Fruit fly (Drosophila melanogaster) whole organism, embryonic: Measurements from ENCODE around the gene Prm.

Experiments used
- CG10209 ChIP-seq: fragments of 200-800 bp; sonication (Bioruptor generic); optimal IDR thresholded peaks from 3 replicates; lab custom pipeline; 2017; ENCODE audit warnings: missing biosample characterization, mild to moderate bottlenecking, missing genetic modification characterization, missing genetic modification reagents
- CG11398 ChIP-seq: fragments of 200-800 bp; sonication (Bioruptor generic); optimal IDR thresholded peaks from 2 replicates; lab custom pipeline; 2016; ENCODE audit warnings: missing biosample characterization, missing genetic modification characterization
- CG11456 ChIP-seq: fragments of 200-800 bp; sonication (Bioruptor generic); IDR thresholded peaks from 3 replicates; pipeline ENCODE4 v1.3.6; 2022; ENCODE audit warnings: missing biosample characterization, missing genetic modification characterization
- CG11723 ChIP-seq: fragments of 200-800 bp; sonication (Bioruptor generic); optimal IDR thresholded peaks from 2 replicates; lab custom pipeline; 2017; ENCODE audit warnings: missing biosample characterization, mild to moderate bottlenecking, missing genetic modification characterization
- CG12155 ChIP-seq: fragments of 200-800 bp; sonication (Bioruptor generic); optimal IDR thresholded peaks from 3 replicates; lab custom pipeline; 2016; ENCODE audit warnings: missing biosample characterization, missing genetic modification characterization
- CG12391 ChIP-seq: fragments of 200-800 bp; sonication (Bioruptor generic); optimal IDR thresholded peaks from 3 replicates; lab custom pipeline; 2018; ENCODE audit warnings: missing biosample characterization, mild to moderate bottlenecking, missing genetic modification characterization, moderate library complexity
- CG12769 ChIP-seq: fragments of 200-800 bp; sonication (Bioruptor generic); optimal IDR thresholded peaks from 2 replicates; lab custom pipeline; 2019; ENCODE audit warnings: missing biosample characterization, mild to moderate bottlenecking, missing genetic modification characterization, moderate library complexity
- CG14710 ChIP-seq: fragments of 200-800 bp; sonication (Bioruptor generic); optimal IDR thresholded peaks from 3 replicates; lab custom pipeline; 2019; ENCODE audit warnings: missing biosample characterization, mild to moderate bottlenecking, missing genetic modification characterization, moderate library complexity
- CG15696 ChIP-seq: fragments of 200-800 bp; sonication (Bioruptor generic); optimal IDR thresholded peaks from 2 replicates; lab custom pipeline; 2019; ENCODE audit warnings: missing biosample characterization, mild to moderate bottlenecking, missing genetic modification characterization, moderate library complexity
- CG16813 ChIP-seq: fragments of 200-800 bp; sonication (Bioruptor generic); IDR thresholded peaks from 3 replicates; pipeline ENCODE4 v1.3.6; 2022; ENCODE audit warnings: missing biosample characterization, missing genetic modification characterization; ENCODE audit not compliant: partially characterized antibody
- CG17328 ChIP-seq: fragments of 200-800 bp; sonication (Bioruptor generic); IDR thresholded peaks from 2 replicates; pipeline ENCODE4 v1.3.6; 2022; ENCODE audit warnings: missing biosample characterization, missing genetic modification characterization
- CG17912 ChIP-seq: fragments of 200-800 bp; sonication (Bioruptor generic); optimal IDR thresholded peaks from 2 replicates; lab custom pipeline; 2018; ENCODE audit warnings: missing biosample characterization, mild to moderate bottlenecking, missing genetic modification characterization
- CG3847 ChIP-seq: fragments of 200-800 bp; sonication (Bioruptor generic); IDR thresholded peaks from 2 replicates; pipeline ENCODE4 v1.3.6; 2022; ENCODE audit warnings: missing biosample characterization, missing genetic modification characterization
- CG3995 ChIP-seq: fragments of 200-800 bp; sonication (Bioruptor generic); optimal IDR thresholded peaks from 3 replicates; lab custom pipeline; 2016; ENCODE audit warnings: missing biosample characterization, missing genetic modification characterization
- CG4820 ChIP-seq: fragments of 200-800 bp; sonication (Bioruptor generic); optimal IDR thresholded peaks from 3 replicates; lab custom pipeline; 2016; ENCODE audit warnings: missing biosample characterization, missing genetic modification characterization
- CG4854 ChIP-seq: fragments of 200-800 bp; sonication (Bioruptor generic); optimal IDR thresholded peaks from 2 replicates; lab custom pipeline; 2016; ENCODE audit warnings: missing biosample characterization, missing genetic modification characterization, inconsistent platforms
- CG6272 ChIP-seq: fragments of 200-800 bp; sonication (Bioruptor generic); IDR thresholded peaks from 2 replicates; pipeline ENCODE4 v1.3.6; 2022; ENCODE audit warnings: missing biosample characterization, missing genetic modification characterization
- CG7372 ChIP-seq: fragments of 200-800 bp; sonication (Bioruptor generic); IDR thresholded peaks from 2 replicates; pipeline ENCODE4 v1.3.6; 2022; ENCODE audit warnings: missing biosample characterization, missing genetic modification characterization
- CG7839 ChIP-seq: fragments of 200-800 bp; sonication (Bioruptor generic); optimal IDR thresholded peaks from 3 replicates; lab custom pipeline; 2018; ENCODE audit warnings: missing biosample characterization, mild to moderate bottlenecking, missing genetic modification characterization, moderate library complexity
- CG9437 ChIP-seq: fragments of 200-800 bp; sonication (Bioruptor generic); optimal IDR thresholded peaks from 2 replicates; lab custom pipeline; 2018; ENCODE audit warnings: missing biosample characterization, mild to moderate bottlenecking, missing genetic modification characterization
- Dip3 ChIP-seq: fragments of 200-800 bp; sonication (Bioruptor generic); optimal IDR thresholded peaks from 3 replicates; lab custom pipeline; 2016; ENCODE audit warnings: missing biosample characterization, missing genetic modification characterization
- E2f2 ChIP-seq: fragments of 200-800 bp; sonication (Bioruptor generic); IDR thresholded peaks from 2 replicates; pipeline ENCODE4 v1.3.6; 2022; ENCODE audit warnings: missing biosample characterization, missing genetic modification characterization
- HLH4C ChIP-seq: fragments of 200-800 bp; sonication (Bioruptor generic); IDR thresholded peaks from 3 replicates; pipeline ENCODE4 v1.3.6; 2022; ENCODE audit warnings: missing biosample characterization, missing genetic modification characterization; ENCODE audit not compliant: partially characterized antibody
- Hey ChIP-seq: fragments of 200-800 bp; sonication (Bioruptor generic); optimal IDR thresholded peaks from 3 replicates; lab custom pipeline; 2018; ENCODE audit warnings: missing biosample characterization, mild to moderate bottlenecking, missing genetic modification characterization
- Mad ChIP-seq: fragments of 200-800 bp; sonication (Bioruptor generic); optimal IDR thresholded peaks from 2 replicates; lab custom pipeline; 2016; ENCODE audit warnings: missing biosample characterization, missing genetic modification characterization
- Meics ChIP-seq: fragments of 200-800 bp; sonication (Bioruptor generic); optimal IDR thresholded peaks from 2 replicates; lab custom pipeline; 2017; ENCODE audit warnings: missing biosample characterization, mild to moderate bottlenecking, missing genetic modification characterization
- Myb ChIP-seq: fragments of 200-800 bp; sonication (Bioruptor generic); optimal IDR thresholded peaks from 2 replicates; lab custom pipeline; 2016; ENCODE audit warnings: missing biosample characterization, missing genetic modification characterization
- Neu2 ChIP-seq: fragments of 200-800 bp; sonication (Bioruptor generic); optimal IDR thresholded peaks from 3 replicates; lab custom pipeline; 2016; ENCODE audit warnings: missing biosample characterization, missing genetic modification characterization, borderline replicate concordance
- Oaz ChIP-seq: fragments of 200-800 bp; sonication (Bioruptor generic); IDR thresholded peaks from 2 replicates; pipeline ENCODE4 v1.3.6; 2022; ENCODE audit warnings: missing biosample characterization, missing genetic modification characterization
- Rfx ChIP-seq: fragments of 200-800 bp; sonication (Bioruptor generic); IDR thresholded peaks from 2 replicates; pipeline ENCODE4 v1.3.6; 2022; ENCODE audit warnings: missing biosample characterization, missing genetic modification characterization
- Scr ChIP-seq: fragments of 200-800 bp; sonication (Bioruptor generic); IDR thresholded peaks from 2 replicates; pipeline ENCODE4 v1.3.6; 2022; ENCODE audit warnings: missing biosample characterization, missing genetic modification characterization; ENCODE audit not compliant: partially characterized antibody
- Side ChIP-seq: fragments of 200-800 bp; sonication (Bioruptor generic); optimal IDR thresholded peaks from 2 replicates; lab custom pipeline; 2016; ENCODE audit warnings: missing biosample characterization, missing genetic modification characterization
- Xbp1 ChIP-seq: fragments of 200-800 bp; sonication (Bioruptor generic); optimal IDR thresholded peaks from 3 replicates; lab custom pipeline; 2016; ENCODE audit warnings: missing biosample characterization, mild to moderate bottlenecking, missing genetic modification characterization
- al ChIP-seq: fragments of 200-800 bp; sonication (Bioruptor generic); IDR thresholded peaks from 2 replicates; pipeline ENCODE4 v1.3.6; 2022; ENCODE audit warnings: missing biosample characterization, missing genetic modification characterization
- ase ChIP-seq: fragments of 200-800 bp; sonication (Bioruptor generic); IDR thresholded peaks from 3 replicates; pipeline ENCODE4 v1.3.6; 2022; ENCODE audit warnings: missing biosample characterization, missing genetic modification characterization
- bigmax ChIP-seq: fragments of 200-800 bp; sonication (Bioruptor generic); optimal IDR thresholded peaks from 2 replicates; lab custom pipeline; 2018; ENCODE audit warnings: missing biosample characterization, mild to moderate bottlenecking, missing genetic modification characterization
- dimm ChIP-seq: fragments of 200-800 bp; sonication (Bioruptor generic); IDR thresholded peaks from 2 replicates; pipeline ENCODE4 v1.3.6; 2022; ENCODE audit warnings: missing biosample characterization, missing genetic modification characterization
- gt ChIP-seq: fragments of 200-800 bp; sonication (Bioruptor generic); IDR thresholded peaks from 2 replicates; pipeline ENCODE4 v1.3.6; 2022; ENCODE audit warnings: missing biosample characterization, missing genetic modification characterization
- jing ChIP-seq: fragments of 200-800 bp; sonication (Bioruptor generic); optimal IDR thresholded peaks from 2 replicates; lab custom pipeline; 2018; ENCODE audit warnings: missing biosample characterization, mild to moderate bottlenecking, missing genetic modification characterization
- klu ChIP-seq: fragments of 200-800 bp; sonication (Bioruptor generic); IDR thresholded peaks from 2 replicates; pipeline ENCODE4 v1.3.6; 2022; ENCODE audit warnings: missing biosample characterization, missing genetic modification characterization
- lbe ChIP-seq: fragments of 200-800 bp; sonication (Bioruptor generic); optimal IDR thresholded peaks from 2 replicates; lab custom pipeline; 2016; ENCODE audit warnings: missing biosample characterization, mild to moderate bottlenecking, missing genetic modification characterization
- mld ChIP-seq: fragments of 200-800 bp; sonication (Bioruptor generic); IDR thresholded peaks from 3 replicates; pipeline ENCODE4 v1.3.6; 2022; ENCODE audit warnings: missing biosample characterization, missing genetic modification characterization; ENCODE audit not compliant: partially characterized antibody
- nerfin-2 ChIP-seq: fragments of 200-800 bp; sonication (Bioruptor generic); IDR thresholded peaks from 2 replicates; pipeline ENCODE4 v1.3.6; 2022; ENCODE audit warnings: missing biosample characterization, missing genetic modification characterization; ENCODE audit not compliant: partially characterized antibody
- oc ChIP-seq: fragments of 200-800 bp; sonication (Bioruptor generic); optimal IDR thresholded peaks from 2 replicates; lab custom pipeline; 2018; ENCODE audit warnings: missing biosample characterization, mild to moderate bottlenecking, missing genetic modification characterization, moderate library complexity
- sens-2 ChIP-seq: fragments of 200-800 bp; sonication (Bioruptor generic); IDR thresholded peaks from 2 replicates; pipeline ENCODE4 v1.3.6; 2022; ENCODE audit warnings: missing biosample characterization, missing genetic modification characterization
- seq ChIP-seq: fragments of 200-800 bp; sonication (Bioruptor generic); IDR thresholded peaks from 2 replicates; pipeline ENCODE4 v1.3.6; 2022; ENCODE audit warnings: missing biosample characterization, missing genetic modification characterization
- slou ChIP-seq: fragments of 200-800 bp; sonication (Bioruptor generic); optimal IDR thresholded peaks from 3 replicates; lab custom pipeline; 2016; ENCODE audit warnings: missing biosample characterization, missing genetic modification characterization
- ssp ChIP-seq: fragments of 200-800 bp; sonication (Bioruptor generic); IDR thresholded peaks from 2 replicates; pipeline ENCODE4 v1.3.6; 2022; ENCODE audit warnings: missing biosample characterization, missing genetic modification characterization
- tgo ChIP-seq: fragments of 200-800 bp; sonication (Bioruptor generic); IDR thresholded peaks from 3 replicates; pipeline ENCODE4 v1.3.6; 2022; ENCODE audit warnings: missing biosample characterization, missing genetic modification characterization
- vvl ChIP-seq: fragments of 200-800 bp; sonication (Bioruptor generic); IDR thresholded peaks from 2 replicates; pipeline ENCODE4 v1.3.6; 2022; ENCODE audit warnings: missing biosample characterization, missing genetic modification characterization
- wdn ChIP-seq: fragments of 200-800 bp; sonication (Bioruptor generic); IDR thresholded peaks from 2 replicates; pipeline ENCODE4 v1.3.6; 2022; ENCODE audit warnings: missing biosample characterization, missing genetic modification characterization
- zen2 ChIP-seq: fragments of 200-800 bp; sonication (Bioruptor generic); IDR thresholded peaks from 3 replicates; pipeline ENCODE4 v1.3.6; 2022; ENCODE audit warnings: missing biosample characterization, missing genetic modification characterization; ENCODE audit not compliant: partially characterized antibody

The Prm gene

DNA sequence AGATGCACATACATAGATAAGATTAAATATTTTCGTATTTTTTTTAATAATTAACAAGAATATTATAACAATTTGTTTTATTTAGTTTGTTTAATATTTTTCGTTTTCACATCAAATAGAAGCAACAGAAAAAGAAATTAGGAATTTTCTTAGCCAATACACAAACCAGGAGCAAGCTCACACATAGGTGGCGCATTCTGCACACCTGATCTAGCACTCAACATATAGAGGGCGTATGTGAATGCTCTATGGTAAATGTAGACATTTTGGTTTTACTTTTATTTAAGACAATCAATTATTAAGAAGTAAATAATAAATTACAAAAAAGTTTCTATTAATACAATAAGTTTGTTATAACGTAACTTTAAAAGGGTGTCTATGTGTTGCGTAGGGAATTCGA lies 3.7 kb upstream of the Prm start (continued):
- TF ChIP-seq tgo (GFP tag; lab: Robert Waterston, UW) (no peak; the same call in 2 of the 3 replicates), seq (GFP tag; lab: Robert Waterston, UW) (no peak), vvl (GFP tag; lab: Robert Waterston, UW) (no peak; the same call in 1 of the 2 replicates), CG16813 (GFP tag; lab: Robert Waterston, UW) (no peak), ssp (no peak), CG17328 (no peak), bigmax (GFP tag; lab: Kevin White, UChicago) (no peak), slou (GFP tag; lab: Kevin White, UChicago) (no peak), CG7839 (peak; percentile 60), mld (GFP tag; lab: Robert Waterston, UW) (no peak), CG4854 (GFP tag; lab: Kevin White, UChicago) (no peak), CG12391 (no peak), oc (tag; lab: Kevin White, UChicago) (no peak), CG9437 (GFP tag; lab: Kevin White, UChicago) (no peak), Rfx (GFP tag; lab: Robert Waterston, UW) (peak; percentile 83), CG3995 (GFP tag; lab: Kevin White, UChicago) (no peak), CG6272 (GFP tag; lab: Robert Waterston, UW) (peak; percentile 19; the same call in 1 of the 2 replicates), CG12155 (GFP tag; lab: Kevin White, UChicago) (peak; percentile 19), HLH4C (no peak), CG3847 (GFP tag; lab: Robert Waterston, UW) (peak; percentile 53), zen2 (no peak), CG7372 (GFP tag; lab: Robert Waterston, UW) (peak; percentile 49; the same call in 1 of the 2 replicates), CG10209 (no peak), CG15696 (peak; percentile 49), lbe (GFP tag; lab: Kevin White, UChicago) (no peak), Side (GFP tag; lab: Kevin White, UChicago) (no peak), dimm (GFP tag; lab: Robert Waterston, UW) (no peak), Hey (tag; lab: Kevin White, UChicago) (no peak), CG11723 (GFP tag; lab: Kevin White, UChicago) (no peak), CG4820 (GFP tag; lab: Kevin White, UChicago) (no peak), CG11456 (peak; percentile 92), Dip3 (GFP tag; lab: Kevin White, UChicago) (no peak), CG17912 (peak; percentile 3), ase (GFP tag; lab: Robert Waterston, UW) (peak; percentile 69; the same call in 2 of the 3 replicates), al (GFP tag; lab: Robert Waterston, UW) (no peak), CG12769 (tag; lab: Kevin White, UChicago) (no peak), nerfin-2 (GFP tag; lab: Robert Waterston, UW) (no peak), Neu2 (GFP tag; lab: Kevin White, UChicago) (no peak), Xbp1 (GFP tag; lab: Kevin White, UChicago) (peak; percentile 70), E2f2 (GFP tag; lab: Robert Waterston, UW) (no peak), CG11398 (GFP tag; lab: Kevin White, UChicago) (no peak), Oaz (GFP tag; lab: Robert Waterston, UW) (no peak), gt (no peak), Scr (GFP tag; lab: Robert Waterston, UW) (no peak), CG14710 (tag; lab: Kevin White, UChicago) (no peak), klu (GFP tag; lab: Robert Waterston, UW) (no peak), Mad (GFP tag; lab: Kevin White, UChicago) (no peak), Meics (no peak), sens-2 (no peak), jing (GFP tag; lab: Kevin White, UChicago) (no peak), Myb (GFP tag; lab: Kevin White, UChicago) (no peak), wdn (GFP tag; lab: Robert Waterston, UW) (no peak)
